Worm (Caenorhabditis elegans): ENCODE results near the gene T25B6.5.

DNA sequence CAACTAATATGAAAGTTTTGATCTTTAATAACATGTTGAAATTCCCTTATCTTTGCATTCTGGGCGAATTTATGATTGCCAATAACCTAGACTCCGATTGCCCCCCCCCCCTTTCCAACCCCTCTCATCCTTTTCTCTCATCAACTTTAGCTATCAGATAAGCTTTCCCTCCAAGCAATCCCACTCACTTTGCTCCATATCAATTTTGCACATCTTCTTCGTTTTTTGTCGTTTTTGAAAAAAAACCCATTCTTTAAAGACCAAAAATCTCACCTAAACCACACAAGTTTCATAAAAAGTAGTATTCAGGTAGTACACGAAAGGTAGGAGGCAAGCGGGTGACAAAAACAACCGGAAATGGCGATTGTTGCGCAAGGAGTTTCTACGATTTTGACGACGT lies 33.7 kb downstream of the T25B6.5 start, which contains the start of gene twk-18:
- TF ChIP-seq nfya-1 (tag; optimal IDR thresholded peaks at IDR 0.05; ENCODE audit: insufficient read depth), result no peak
- TF ChIP-seq fkh-10 (GFP tag; optimal IDR thresholded peaks at IDR 0.05), result no peak
- no peak for TF ChIP-seq nhr-23 (tag; optimal IDR thresholded peaks at IDR 0.05)

All from whole organism, L3 larva.